Fruit fly (Drosophila melanogaster): Measurements from ENCODE around the gene CG17328.

The CG17328 gene

DNA sequence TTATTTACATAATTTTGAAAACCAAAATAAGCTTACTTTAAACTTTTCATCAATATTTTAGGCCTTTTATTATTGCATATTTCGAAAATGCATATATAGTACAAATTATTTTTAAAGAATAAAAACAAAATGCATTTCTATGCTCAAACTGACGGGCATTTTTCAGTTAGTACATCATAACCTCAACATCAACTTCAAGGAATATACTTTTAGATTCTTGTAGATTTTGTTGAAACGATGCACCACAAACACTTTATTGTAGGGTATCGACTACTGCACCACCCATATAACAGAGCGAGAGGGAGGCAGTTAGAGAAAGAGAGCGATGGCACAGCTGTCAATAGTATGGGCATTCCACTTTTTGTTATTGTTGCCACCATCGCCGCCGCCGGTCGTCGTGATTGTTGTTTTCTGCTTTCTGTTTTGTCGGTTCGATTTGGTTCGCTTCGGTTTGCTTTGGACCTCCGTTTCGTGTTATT, 19.9 kb upstream of the CG17328 start (continued):
- TF ChIP-seq scrt (GFP tag; optimal IDR thresholded peaks at IDR 0.05) (peak; percentile 74), Dad (GFP tag; optimal IDR thresholded peaks at IDR 0.05) (peak; percentile 57), Chrac-16 (GFP tag; optimal IDR thresholded peaks at IDR 0.05) (peak; percentile 85), CG8359 (GFP tag; optimal IDR thresholded peaks at IDR 0.05; ENCODE audit: borderline replicate concordance) (peak; percentile 83), jumu (GFP tag; optimal IDR thresholded peaks at IDR 0.05) (peak; percentile 74), Dfd (GFP tag; optimal IDR thresholded peaks at IDR 0.05) (no peak), bowl (GFP tag; IDR thresholded peaks at IDR 0.05) (peak; percentile 56; the same call in 1 of the 2 replicates), CG6791 (GFP tag; IDR thresholded peaks at IDR 0.05; ENCODE audit: partially characterized antibody) (no peak; the same call in 2 of the 3 replicates), CG6254 (GFP tag; optimal IDR thresholded peaks at IDR 0.05) (peak; percentile 87), Dip3 (GFP tag; optimal IDR thresholded peaks at IDR 0.05) (peak; percentile 54), CG1792 (GFP tag; optimal IDR thresholded peaks at IDR 0.05) (peak; percentile 57), Sry-δ (GFP tag; optimal IDR thresholded peaks at IDR 0.05) (peak; percentile 29), CG12391 (tag; optimal IDR thresholded peaks at IDR 0.05) (peak; percentile 96), Hr3 (GFP tag; optimal IDR thresholded peaks at IDR 0.05) (peak; percentile 94), gt (GFP tag; IDR thresholded peaks at IDR 0.05) (0 out of 2 replicates have a peak, but pooled peaks have one; percentile 46), Nf-YB (GFP tag; optimal IDR thresholded peaks at IDR 0.05) (peak; percentile 80), Nf-YA (GFP tag; IDR thresholded peaks at IDR 0.05) (0 out of 2 replicates have a peak, but pooled peaks have one; percentile 12), psq (GFP tag; optimal IDR thresholded peaks at IDR 0.05) (peak; percentile 81), Hr78 (GFP tag; optimal IDR thresholded peaks at IDR 0.05) (peak in 1 of 2 experiments; percentile 87), Lhr (GFP tag; optimal IDR thresholded peaks at IDR 0.05) (peak; percentile 81), stwl (tag; optimal IDR thresholded peaks at IDR 0.05) (peak; percentile 48), Bteb2 (GFP tag; optimal IDR thresholded peaks at IDR 0.05) (peak; percentile 82), Ravus (GFP tag; IDR thresholded peaks at IDR 0.05) (no peak), CG10979 (tag; optimal IDR thresholded peaks at IDR 0.05) (peak; percentile 95), lab (GFP tag; optimal IDR thresholded peaks at IDR 0.05) (peak; percentile 84), CG1024 (GFP tag; IDR thresholded peaks at IDR 0.05) (peak; percentile 56; the same call in 1 of the 2 replicates), gcm2 (GFP tag; optimal IDR thresholded peaks at IDR 0.05) (peak; percentile 66), grau (tag; optimal IDR thresholded peaks at IDR 0.05) (peak; percentile 93), Lpt (GFP tag; optimal IDR thresholded peaks at IDR 0.05) (peak; percentile 58), CG7963 (GFP tag; IDR thresholded peaks at IDR 0.05; ENCODE audit: partially characterized antibody) (no peak), Meics (GFP tag; optimal IDR thresholded peaks at IDR 0.05) (peak; percentile 83), fd64A (GFP tag; optimal IDR thresholded peaks at IDR 0.05) (peak; percentile 81), CG7357 (GFP tag; IDR thresholded peaks at IDR 0.05) (peak; percentile 70; the same call in 2 of the 3 replicates), Sox102F (GFP tag; optimal IDR thresholded peaks at IDR 0.05) (peak; percentile 97), yki (optimal IDR thresholded peaks at IDR 0.05) (no peak), slbo (GFP tag; IDR thresholded peaks at IDR 0.05) (peak; percentile 58; the same call in 1 of the 2 replicates), nerfin-2 (GFP tag; IDR thresholded peaks at IDR 0.05; ENCODE audit: partially characterized antibody) (no peak), nmo (GFP tag; optimal IDR thresholded peaks at IDR 0.05) (peak; percentile 97), tio (GFP tag; optimal IDR thresholded peaks at IDR 0.05) (peak; percentile 91), fru (optimal IDR thresholded peaks at IDR 0.05) (no peak), CG8290 (GFP tag; optimal IDR thresholded peaks at IDR 0.05) (peak; percentile 73), CG8290 (tag; optimal IDR thresholded peaks at IDR 0.05) (peak; percentile 64 to 75), Dip2 (GFP tag; IDR thresholded peaks at IDR 0.05) (peak; percentile 27; the same call in 1 of the 2 replicates), CG9797 (GFP tag; optimal IDR thresholded peaks at IDR 0.05) (peak; percentile 10), CG6654 (GFP tag; optimal IDR thresholded peaks at IDR 0.05) (peak; percentile 77), repo (GFP tag; optimal IDR thresholded peaks at IDR 0.05) (peak; percentile 79), jigr1 (GFP tag; IDR thresholded peaks at IDR 0.05) (peak; percentile 75), kay (GFP tag; optimal IDR thresholded peaks at IDR 0.05) (peak; percentile 85), CG5953 (GFP tag; IDR thresholded peaks at IDR 0.05) (0 out of 2 replicates have a peak, but pooled peaks have one; percentile 3), gem (tag; optimal IDR thresholded peaks at IDR 0.05) (peak; percentile 97), lbe (GFP tag; optimal IDR thresholded peaks at IDR 0.05) (peak; percentile 27)

All from whole organism, embryonic.